Fruit fly (Drosophila melanogaster) whole organism, embryonic: ENCODE data around the gene Sf3b3.

ENCODE experiments used
- Adf1 ChIP-seq: fragments of 200-800 bp; sonication (Bioruptor generic); IDR thresholded peaks from 2 replicates; pipeline ENCODE4 v1.3.6; 2022; ENCODE audit warnings: missing biosample characterization, missing genetic modification characterization
- CG10462 ChIP-seq: fragments of 200-800 bp; sonication (Bioruptor generic); optimal IDR thresholded peaks from 2 replicates; lab custom pipeline; 2016; ENCODE audit warnings: missing biosample characterization, missing genetic modification characterization
- CG12071 ChIP-seq: fragments of 200-800 bp; sonication (Bioruptor generic); optimal IDR thresholded peaks from 3 replicates; lab custom pipeline; 2018; ENCODE audit warnings: missing biosample characterization, mild to moderate bottlenecking, missing genetic modification characterization
- CG12299 ChIP-seq: fragments of 200-800 bp; sonication (Bioruptor generic); optimal IDR thresholded peaks from 2 replicates; lab custom pipeline; 2018; ENCODE audit warnings: missing biosample characterization, mild to moderate bottlenecking, missing genetic modification characterization
- CG12659 ChIP-seq: fragments of 200-800 bp; sonication (Bioruptor generic); optimal IDR thresholded peaks from 3 replicates; lab custom pipeline; 2017; ENCODE audit warnings: mild to moderate bottlenecking, missing biosample characterization, missing genetic modification reagents, missing genetic modification characterization
- CG12769 ChIP-seq: fragments of 200-800 bp; sonication (Bioruptor generic); optimal IDR thresholded peaks from 2 replicates; lab custom pipeline; 2019; ENCODE audit warnings: missing biosample characterization, mild to moderate bottlenecking, missing genetic modification characterization, moderate library complexity
- CG14965 ChIP-seq: fragments of 200-800 bp; sonication (Bioruptor generic); optimal IDR thresholded peaks from 2 replicates; lab custom pipeline; 2016; ENCODE audit warnings: missing biosample characterization, missing genetic modification characterization, borderline replicate concordance
- CG15479 ChIP-seq: fragments of 200-800 bp; sonication (Bioruptor generic); optimal IDR thresholded peaks from 3 replicates; lab custom pipeline; 2019; ENCODE audit warnings: missing biosample characterization, mild to moderate bottlenecking, missing genetic modification characterization, moderate library complexity
- CG15514 ChIP-seq: fragments of 200-800 bp; sonication (Bioruptor generic); optimal IDR thresholded peaks from 3 replicates; lab custom pipeline; 2017; ENCODE audit warnings: missing biosample characterization, missing genetic modification characterization, mild to moderate bottlenecking, moderate library complexity, missing genetic modification reagents
- CG18619 ChIP-seq: fragments of 200-800 bp; sonication (Bioruptor generic); optimal IDR thresholded peaks from 3 replicates; lab custom pipeline; 2017; ENCODE audit warnings: missing biosample characterization, mild to moderate bottlenecking, missing genetic modification characterization
- CG30020 ChIP-seq: fragments of 200-800 bp; optimal IDR thresholded peaks from 2 replicates; lab custom pipeline; 2019; ENCODE audit warnings: missing biosample characterization, mild to moderate bottlenecking, missing genetic modification characterization, moderate library complexity
- CG33213 ChIP-seq: fragments of 200-800 bp; sonication (Bioruptor generic); optimal IDR thresholded peaks from 3 replicates; lab custom pipeline; 2016; ENCODE audit warnings: missing biosample characterization, missing genetic modification characterization
- CG4360 ChIP-seq: fragments of 200-800 bp; sonication (Bioruptor generic); IDR thresholded peaks from 2 replicates; pipeline ENCODE4 v1.3.6; 2022; ENCODE audit warnings: missing biosample characterization, missing genetic modification characterization
- CG5953 ChIP-seq: fragments of 200-800 bp; sonication (Bioruptor generic); IDR thresholded peaks from 2 replicates; pipeline ENCODE4 v1.3.6; 2022; ENCODE audit warnings: missing biosample characterization, missing genetic modification characterization
- CG7271 ChIP-seq: fragments of 200-800 bp; sonication (Bioruptor generic); optimal IDR thresholded peaks from 2 replicates; lab custom pipeline; 2018; ENCODE audit warnings: missing biosample characterization, mild to moderate bottlenecking, missing genetic modification characterization, moderate library complexity
- CG7357 ChIP-seq: fragments of 200-800 bp; sonication (Bioruptor generic); IDR thresholded peaks from 3 replicates; pipeline ENCODE4 v1.3.6; 2022; ENCODE audit warnings: missing biosample characterization, missing genetic modification characterization
- CG7786 ChIP-seq: fragments of 200-800 bp; sonication (Bioruptor generic); optimal IDR thresholded peaks from 2 replicates; lab custom pipeline; 2016; ENCODE audit warnings: missing biosample characterization, missing genetic modification characterization
- CG9817 ChIP-seq: fragments of 200-800 bp; sonication (Bioruptor generic); optimal IDR thresholded peaks from 2 replicates; lab custom pipeline; 2018; ENCODE audit warnings: missing biosample characterization, mild to moderate bottlenecking, missing genetic modification characterization, moderate library complexity
- D19B ChIP-seq: fragments of 200-800 bp; sonication (Bioruptor generic); optimal IDR thresholded peaks from 2 replicates; lab custom pipeline; 2017; ENCODE audit warnings: missing biosample characterization, mild to moderate bottlenecking, missing genetic modification characterization
- Dek ChIP-seq: fragments of 200-800 bp; sonication (Bioruptor generic); optimal IDR thresholded peaks from 3 replicates; lab custom pipeline; 2019; ENCODE audit warnings: missing biosample characterization, mild to moderate bottlenecking, missing genetic modification characterization, moderate library complexity
- Fer3 ChIP-seq: fragments of 200-800 bp; sonication (Bioruptor generic); optimal IDR thresholded peaks from 2 replicates; lab custom pipeline; 2018; ENCODE audit warnings: missing biosample characterization, mild to moderate bottlenecking, missing genetic modification characterization, moderate library complexity
- H15 ChIP-seq: fragments of 200-800 bp; sonication (Bioruptor generic); IDR thresholded peaks from 3 replicates; pipeline ENCODE4 v1.3.6; 2022; ENCODE audit warnings: missing biosample characterization, missing genetic modification characterization
- H2.0 ChIP-seq: fragments of 200-800 bp; sonication (Bioruptor generic); IDR thresholded peaks from 2 replicates; pipeline ENCODE4 v1.3.6; 2022; ENCODE audit warnings: missing biosample characterization, missing genetic modification characterization
- Hr3 ChIP-seq: fragments of 200-800 bp; sonication (Bioruptor generic); optimal IDR thresholded peaks from 3 replicates; lab custom pipeline; 2016; ENCODE audit warnings: missing biosample characterization, missing genetic modification characterization
- Hr51 ChIP-seq, 2 experiments: fragments of 200-800 bp; sonication (Bioruptor generic); optimal IDR thresholded peaks; 2 replicates in 1 of 2; 3 replicates in 1 of 2; lab custom pipeline; 2016 to 2018; ENCODE audit warnings: missing biosample characterization in 2 of 2, missing genetic modification characterization in 2 of 2, mild to moderate bottlenecking in 1 of 2, moderate library complexity in 1 of 2
- Mrtf ChIP-seq: fragments of 200-800 bp; sonication (Bioruptor generic); IDR thresholded peaks from 3 replicates; pipeline ENCODE4 v1.3.6; 2022; ENCODE audit warnings: missing biosample characterization, missing genetic modification characterization
- PHDP ChIP-seq: fragments of 200-800 bp; sonication (Bioruptor generic); optimal IDR thresholded peaks from 3 replicates; lab custom pipeline; 2018; ENCODE audit warnings: missing biosample characterization, mild to moderate bottlenecking, missing genetic modification characterization, moderate library complexity
- Vsx1 ChIP-seq: fragments of 200-800 bp; sonication (Bioruptor generic); optimal IDR thresholded peaks from 2 replicates; lab custom pipeline; 2017; ENCODE audit warnings: missing biosample characterization, mild to moderate bottlenecking, missing genetic modification characterization, missing genetic modification reagents
- bcd ChIP-seq: fragments of 200-800 bp; sonication (Bioruptor generic); optimal IDR thresholded peaks from 2 replicates; lab custom pipeline; 2017; ENCODE audit warnings: missing biosample characterization, mild to moderate bottlenecking, missing genetic modification characterization
- btn ChIP-seq: fragments of 200-800 bp; sonication (Bioruptor generic); optimal IDR thresholded peaks from 2 replicates; lab custom pipeline; 2016; ENCODE audit warnings: missing biosample characterization, missing genetic modification characterization
- caup ChIP-seq: fragments of 200-800 bp; sonication (Bioruptor generic); optimal IDR thresholded peaks from 3 replicates; lab custom pipeline; 2017; ENCODE audit warnings: missing biosample characterization, mild to moderate bottlenecking, missing genetic modification characterization, moderate library complexity; ENCODE audit not compliant: severe bottlenecking
- chif ChIP-seq, 2 experiments: fragments of 200-800 bp; sonication (Bioruptor generic); optimal IDR thresholded peaks; 3 replicates each; lab custom pipeline; 2016; ENCODE audit warnings: missing biosample characterization in 2 of 2, missing genetic modification characterization in 2 of 2
- dpn ChIP-seq, 2 experiments: fragments of 200-800 bp; sonication (Bioruptor generic); optimal IDR thresholded peaks; 3 replicates each; lab custom pipeline; 2016; ENCODE audit warnings: missing biosample characterization in 2 of 2, missing genetic modification characterization in 2 of 2
- eve ChIP-seq, 2 experiments: fragments of >200 bp; optimal IDR thresholded peaks; 2 replicates each; lab custom pipeline; 2017; ENCODE audit warnings: missing biosample characterization in 2 of 2, missing genetic modification characterization in 2 of 2
- gsb-n ChIP-seq: fragments of 200-800 bp; sonication (Bioruptor generic); optimal IDR thresholded peaks from 3 replicates; lab custom pipeline; 2018; ENCODE audit warnings: missing biosample characterization, mild to moderate bottlenecking, missing genetic modification characterization
- h ChIP-seq: fragments of >200 bp; optimal IDR thresholded peaks from 2 replicates; lab custom pipeline; 2017
- ham ChIP-seq: fragments of 200-800 bp; sonication (Bioruptor generic); IDR thresholded peaks from 2 replicates; pipeline ENCODE4 v1.3.6; 2022; ENCODE audit warnings: missing biosample characterization, missing genetic modification characterization
- jumu ChIP-seq: fragments of 200-800 bp; sonication (Bioruptor generic); optimal IDR thresholded peaks from 3 replicates; lab custom pipeline; 2016; ENCODE audit warnings: missing biosample characterization, missing genetic modification characterization
- lilli ChIP-seq: fragments of 200-800 bp; sonication (Bioruptor generic); optimal IDR thresholded peaks from 3 replicates; lab custom pipeline; 2016; ENCODE audit warnings: missing biosample characterization, missing genetic modification characterization
- mirr ChIP-seq: fragments of 200-800 bp; sonication (Bioruptor generic); optimal IDR thresholded peaks from 3 replicates; lab custom pipeline; 2018; ENCODE audit warnings: missing biosample characterization, mild to moderate bottlenecking, missing genetic modification characterization
- nerfin-1 ChIP-seq: fragments of 200-800 bp; sonication (Bioruptor generic); optimal IDR thresholded peaks from 3 replicates; lab custom pipeline; 2019; ENCODE audit warnings: missing biosample characterization, mild to moderate bottlenecking, missing genetic modification characterization, moderate library complexity
- nmo ChIP-seq: fragments of 200-800 bp; sonication (Bioruptor generic); optimal IDR thresholded peaks from 2 replicates; lab custom pipeline; 2018; ENCODE audit warnings: missing biosample characterization, mild to moderate bottlenecking, missing genetic modification characterization, moderate library complexity
- odd ChIP-seq: fragments of 200-800 bp; sonication (Bioruptor generic); optimal IDR thresholded peaks from 2 replicates; lab custom pipeline; 2017; ENCODE audit warnings: missing biosample characterization, mild to moderate bottlenecking, missing genetic modification characterization
- otp ChIP-seq: fragments of 200-800 bp; sonication (Bioruptor generic); IDR thresholded peaks from 3 replicates; pipeline ENCODE4, ENCODE4 v1.3.6; 2022; ENCODE audit warnings: missing biosample characterization, missing genetic modification characterization
- peb ChIP-seq: fragments of 200-800 bp; sonication (Bioruptor generic); IDR thresholded peaks from 2 replicates; pipeline ENCODE4 v1.3.6; 2022; ENCODE audit warnings: missing biosample characterization, missing genetic modification characterization
- pzg ChIP-seq: fragments of 200-800 bp; sonication (Bioruptor generic); optimal IDR thresholded peaks from 3 replicates; lab custom pipeline; 2018; ENCODE audit warnings: missing biosample characterization, mild to moderate bottlenecking, missing genetic modification characterization, moderate library complexity
- ro ChIP-seq: fragments of 200-800 bp; sonication (Bioruptor generic); IDR thresholded peaks from 2 replicates; pipeline ENCODE4 v1.3.6; 2022; ENCODE audit warnings: missing biosample characterization, missing genetic modification characterization
- sisA ChIP-seq: fragments of 200-800 bp; sonication (Bioruptor generic); IDR thresholded peaks from 2 replicates; pipeline ENCODE4 v1.3.6; 2022; ENCODE audit warnings: missing biosample characterization, missing genetic modification characterization
- so ChIP-seq: fragments of 200-800 bp; sonication (Bioruptor generic); IDR thresholded peaks from 3 replicates; pipeline ENCODE4 v1.3.6; 2022; ENCODE audit warnings: missing biosample characterization, missing genetic modification characterization
- sug ChIP-seq: fragments of 200-800 bp; optimal IDR thresholded peaks from 2 replicates; lab custom pipeline; 2019; ENCODE audit warnings: missing biosample characterization, mild to moderate bottlenecking, missing genetic modification characterization, moderate library complexity

The Sf3b3 gene

dm6 chr3L:820332-820731 is 12.9 kb downstream of the Sf3b3 start (continued):
- TF ChIP-seq h (lab: Kevin White, UChicago): no peak
- no peak for TF ChIP-seq jumu (GFP tag; lab: Kevin White, UChicago)
- TF ChIP-seq sug (tag; lab: Kevin White, UChicago): peak; percentile 34
- TF ChIP-seq PHDP: peak; percentile 71
- TF ChIP-seq nmo (GFP tag; lab: Kevin White, UChicago): peak; percentile 72
- TF ChIP-seq peb (GFP tag; lab: Robert Waterston, UW): peak; percentile 40; the same call in 1 of the 2 replicates
- TF ChIP-seq eve (GFP tag; optimal IDR thresholded peaks at IDR 0.05; lab: Kevin White, UChicago): no peak
- TF ChIP-seq D19B (GFP tag; lab: Kevin White, UChicago): no peak
- TF ChIP-seq CG18619 (GFP tag; lab: Kevin White, UChicago): peak; percentile 48
- no peak for TF ChIP-seq CG14965
- peak; percentile 70; the same call in 1 of the 3 replicates for TF ChIP-seq otp (GFP tag; lab: Robert Waterston, UW)
- peak; percentile 65 for TF ChIP-seq Fer3 (tag; lab: Kevin White, UChicago)
- TF ChIP-seq CG10462: peak; percentile 60
- TF ChIP-seq CG9817: peak; percentile 61
- TF ChIP-seq dpn (GFP tag; optimal IDR thresholded peaks at IDR 0.05; lab: Kevin White, UChicago): peak; percentile 50 to 67
- peak; percentile 82 for TF ChIP-seq sisA (GFP tag; lab: Robert Waterston, UW)
- peak; percentile 76; the same call in 2 of the 3 replicates for TF ChIP-seq Mrtf (GFP tag; lab: Robert Waterston, UW)
- no peak for TF ChIP-seq CG30020
- TF ChIP-seq CG4360 (GFP tag; lab: Robert Waterston, UW): 0 out of 2 replicates have a peak, but pooled peaks have one; percentile 24
- peak; percentile 70 for TF ChIP-seq Hr3 (GFP tag; lab: Kevin White, UChicago)
- peak; percentile 74 for TF ChIP-seq CG5953 (GFP tag; lab: Robert Waterston, UW)
- TF ChIP-seq caup (GFP tag; lab: Kevin White, UChicago): peak; percentile 13
- TF ChIP-seq gsb-n (tag; lab: Kevin White, UChicago): peak; percentile 58
- TF ChIP-seq Adf1 (GFP tag; lab: Robert Waterston, UW): peak; percentile 23; the same call in 1 of the 2 replicates
- peak; percentile 32 for TF ChIP-seq CG12299 (tag; lab: Kevin White, UChicago)
- peak; percentile 43 for TF ChIP-seq lilli
- no peak for TF ChIP-seq btn (GFP tag; lab: Kevin White, UChicago)
- TF ChIP-seq mirr (GFP tag; lab: Kevin White, UChicago): no peak
- peak; percentile 58 for TF ChIP-seq nerfin-1 (tag; lab: Kevin White, UChicago)
- peak; percentile 17; the same call in 1 of the 2 replicates for TF ChIP-seq ro (GFP tag; lab: Robert Waterston, UW)
- TF ChIP-seq CG7271 (tag; lab: Kevin White, UChicago): no peak
- TF ChIP-seq CG12071 (GFP tag; lab: Kevin White, UChicago): peak; percentile 12
- peak; percentile 36; the same call in 1 of the 3 replicates for TF ChIP-seq CG7357 (GFP tag; lab: Robert Waterston, UW)
- TF ChIP-seq CG33213 (GFP tag; lab: Kevin White, UChicago): no peak
- no peak for TF ChIP-seq CG12769
- no peak for TF ChIP-seq CG15479 (GFP tag; lab: Kevin White, UChicago)
- peak; percentile 81 for TF ChIP-seq so (GFP tag; lab: Robert Waterston, UW)
- TF ChIP-seq Vsx1: peak; percentile 13
- peak; percentile 71; the same call in 1 of the 2 replicates for TF ChIP-seq H2.0 (GFP tag; lab: Robert Waterston, UW)
- peak; percentile 31 for TF ChIP-seq CG15514
- no peak for TF ChIP-seq pzg
- TF ChIP-seq chif (GFP tag; optimal IDR thresholded peaks at IDR 0.05; lab: Kevin White, UChicago): peak in 1 of 2 experiments; percentile 35
- no peak for TF ChIP-seq CG7786 (GFP tag; lab: Kevin White, UChicago)
- peak; percentile 42 for TF ChIP-seq Dek (tag; lab: Kevin White, UChicago)
- TF ChIP-seq odd (GFP tag; lab: Kevin White, UChicago): peak; percentile 53
- no peak for TF ChIP-seq ham (GFP tag; lab: Robert Waterston, UW)
- TF ChIP-seq CG12659 (GFP tag; lab: Kevin White, UChicago): peak; percentile 58
- peak; percentile 80 for TF ChIP-seq H15 (GFP tag; lab: Robert Waterston, UW)
- TF ChIP-seq Hr51 (GFP tag; optimal IDR thresholded peaks at IDR 0.05; lab: Kevin White, UChicago): peak; percentile 22 to 83
- TF ChIP-seq bcd (GFP tag; lab: Kevin White, UChicago): peak; percentile 54
